Worm (Caenorhabditis elegans) whole organism, L4/young adult: ENCODE results near the gene C33A12.3.

Experiments
- W03F9.2 ChIP-seq: fragments of 150-350 bp; optimal IDR thresholded peaks from 2 replicates; lab custom pipeline; 2014; ENCODE audit warnings: missing biosample characterization, missing genetic modification characterization
- dao-5 ChIP-seq: sonication (generic microtip); optimal IDR thresholded peaks from 2 replicates; lab custom pipeline; 2016; ENCODE audit warnings: missing genotype, missing genetic modification characterization, moderate library complexity, missing compliant biosample characterization
- him-1 ChIP-seq: sonication (generic microtip); optimal IDR thresholded peaks from 2 replicates; lab custom pipeline; 2016; ENCODE audit warnings: missing genotype, missing genetic modification reagents, missing genetic modification characterization, missing compliant biosample characterization

ce11 chrIV:9540342-9540856 is 27.6 kb upstream of the C33A12.3 start, which contains the start of gene fbl-1:
- no peak for TF ChIP-seq W03F9.2 (tag; lab: Kevin White, UChicago)
- no peak for TF ChIP-seq dao-5
- TF ChIP-seq him-1 (tag; lab: Kevin White, UChicago), result no peak
